Worm (Caenorhabditis elegans): ENCODE results near the gene F42G2.5.

- TF ChIP-seq dao-5 (tag; optimal IDR thresholded peaks at IDR 0.05) (no peak), him-1 (tag; optimal IDR thresholded peaks at IDR 0.05) (no peak), W03F9.2 (tag; optimal IDR thresholded peaks at IDR 0.05) (no peak)
These were observed 38.3 kb upstream of the F42G2.5 start for ce11 chrII:2455931-2456576.
